Fruit fly (Drosophila melanogaster) whole organism, wandering third instar larva: ENCODE measurements around the gene fal.

Experiments
- Abd-B ChIP-seq: fragments of >200 bp; optimal IDR thresholded peaks from 2 replicates; lab custom pipeline; 2017; ENCODE audit warnings: missing biosample characterization, missing genetic modification characterization
- CG32264 ChIP-seq: fragments of 200-800 bp; sonication (Bioruptor generic); optimal IDR thresholded peaks from 2 replicates; lab custom pipeline; 2016; ENCODE audit warnings: missing biosample characterization, missing genetic modification characterization
- CG9705 ChIP-seq: fragments of 200-800 bp; sonication (Bioruptor generic); optimal IDR thresholded peaks from 2 replicates; lab custom pipeline; 2018; ENCODE audit warnings: missing biosample characterization, mild to moderate bottlenecking, missing genetic modification characterization
- CrebA ChIP-seq: fragments of 200-800 bp; sonication (Bioruptor generic); optimal IDR thresholded peaks from 2 replicates; lab custom pipeline; 2016; ENCODE audit warnings: missing biosample characterization, mild to moderate bottlenecking, missing genetic modification characterization, borderline replicate concordance
- Dfd ChIP-seq: fragments of >200 bp; optimal IDR thresholded peaks from 2 replicates; lab custom pipeline; 2017; ENCODE audit warnings: missing biosample characterization, missing genetic modification characterization
- Dif ChIP-seq: fragments of 200-275, 200-300 bp; sonication (Bioruptor generic); optimal IDR thresholded peaks from 2 replicates; lab custom pipeline; 2018; ENCODE audit warnings: missing biosample characterization, missing genetic modification characterization; ENCODE audit not compliant: partially characterized antibody
- GATAd ChIP-seq: sonication (Bioruptor generic); optimal IDR thresholded peaks from 2 replicates; lab custom pipeline; 2016; ENCODE audit warnings: missing biosample characterization, missing genetic modification characterization
- HLH106 ChIP-seq: fragments of 200-800 bp; optimal IDR thresholded peaks from 3 replicates; lab custom pipeline; 2019; ENCODE audit warnings: missing biosample characterization, mild to moderate bottlenecking, missing genetic modification characterization, moderate library complexity
- Hnf4 ChIP-seq: fragments of 200-800 bp; sonication (Bioruptor generic); optimal IDR thresholded peaks from 2 replicates; lab custom pipeline; 2016; ENCODE audit warnings: missing biosample characterization, mild to moderate bottlenecking, missing genetic modification characterization
- Hr78 ChIP-seq: fragments of >200 bp; optimal IDR thresholded peaks from 2 replicates; lab custom pipeline; 2017; ENCODE audit warnings: missing biosample characterization, missing genetic modification characterization
- Hr83 ChIP-seq: fragments of 200-300 bp; sonication (Bioruptor generic); optimal IDR thresholded peaks from 2 replicates; lab custom pipeline; 2016; ENCODE audit warnings: missing biosample characterization, mild to moderate bottlenecking, missing genetic modification characterization, moderate library complexity; ENCODE audit not compliant: poor library complexity, severe bottlenecking
- Jra ChIP-seq: sonication (Bioruptor generic); optimal IDR thresholded peaks from 2 replicates; lab custom pipeline; 2016; ENCODE audit warnings: missing biosample characterization, missing genetic modification characterization
- Myc ChIP-seq: fragments of >200 bp; optimal IDR thresholded peaks from 2 replicates; lab custom pipeline; 2017
- N ChIP-seq: fragments of >200 bp; optimal IDR thresholded peaks from 2 replicates; lab custom pipeline; 2018; ENCODE audit warnings: missing biosample characterization, missing external identifiers, missing genetic modification characterization
- OdsH ChIP-seq: fragments of 200-800 bp; sonication (Bioruptor generic); optimal IDR thresholded peaks from 2 replicates; lab custom pipeline; 2016; ENCODE audit warnings: missing biosample characterization, mild to moderate bottlenecking, missing genetic modification characterization
- Rel ChIP-seq, 2 experiments: fragments of 200-800 bp; sonication (Bioruptor generic) in 1 of 2; optimal IDR thresholded peaks; 2 replicates in 1 of 2; 3 replicates in 1 of 2; lab custom pipeline; 2016 to 2019; ENCODE audit warnings: mild to moderate bottlenecking in 2 of 2, missing biosample characterization in 2 of 2, missing genetic modification characterization in 2 of 2, moderate library complexity in 1 of 2
- Sp1 ChIP-seq: fragments of 200-800 bp; sonication (Bioruptor generic); optimal IDR thresholded peaks from 3 replicates; lab custom pipeline; 2019; ENCODE audit warnings: missing biosample characterization, mild to moderate bottlenecking, missing genetic modification characterization, moderate library complexity
- br ChIP-seq: fragments of 200-800 bp; sonication (Bioruptor generic); optimal IDR thresholded peaks from 2 replicates; lab custom pipeline; 2016; ENCODE audit warnings: missing biosample characterization, missing genetic modification characterization
- brk ChIP-seq: fragments of 200-800 bp; sonication (Bioruptor generic); optimal IDR thresholded peaks from 2 replicates; lab custom pipeline; 2016; ENCODE audit warnings: missing biosample characterization, mild to moderate bottlenecking, missing genetic modification characterization
- dl ChIP-seq, 2 experiments: fragments of 175-275, 200-275 bp in 1 of 2; fragments of 200-275 bp in 1 of 2; sonication (Bioruptor generic); optimal IDR thresholded peaks; lab custom pipeline; 2018; ENCODE audit warnings: mild to moderate bottlenecking in 2 of 2, missing biosample characterization in 2 of 2, missing genetic modification characterization in 2 of 2, moderate library complexity in 2 of 2; ENCODE audit not compliant: partially characterized antibody in 2 of 2, insufficient read depth in 1 of 2
- dmrt93B ChIP-seq: fragments of 200-800 bp; sonication (Bioruptor generic); optimal IDR thresholded peaks from 2 replicates; lab custom pipeline; 2018; ENCODE audit warnings: missing biosample characterization, mild to moderate bottlenecking, missing genetic modification characterization
- dsf ChIP-seq: sonication (Bioruptor generic); optimal IDR thresholded peaks from 2 replicates; lab custom pipeline; 2016; ENCODE audit warnings: missing biosample characterization, missing genetic modification characterization, borderline replicate concordance
- fru ChIP-seq: fragments of 200-800 bp; sonication (Bioruptor generic); optimal IDR thresholded peaks from 3 replicates; lab custom pipeline; 2016; ENCODE audit warnings: missing biosample characterization, mild to moderate bottlenecking, missing genetic modification characterization
- h ChIP-seq: fragments of 200-800 bp; sonication (Bioruptor generic); optimal IDR thresholded peaks from 3 replicates; lab custom pipeline; 2016; ENCODE audit warnings: missing biosample characterization, mild to moderate bottlenecking, missing genetic modification characterization
- lola ChIP-seq: fragments of >200 bp; optimal IDR thresholded peaks from 2 replicates; lab custom pipeline; 2017; ENCODE audit warnings: missing biosample characterization, missing genetic modification characterization
- pan ChIP-seq: fragments of >200 bp; optimal IDR thresholded peaks from 2 replicates; lab custom pipeline; 2017
- psq ChIP-seq: fragments of 200-800 bp; sonication (Bioruptor generic); optimal IDR thresholded peaks from 3 replicates; lab custom pipeline; 2017; ENCODE audit warnings: missing biosample characterization, mild to moderate bottlenecking, missing genetic modification characterization, moderate library complexity
- rgr ChIP-seq: fragments of 200-800 bp; sonication (Bioruptor generic); optimal IDR thresholded peaks from 3 replicates; lab custom pipeline; 2016; ENCODE audit warnings: missing biosample characterization, mild to moderate bottlenecking, missing genetic modification characterization
- sage ChIP-seq: fragments of 200-800 bp; sonication (Bioruptor generic); optimal IDR thresholded peaks from 2 replicates; lab custom pipeline; 2016; ENCODE audit warnings: missing biosample characterization, mild to moderate bottlenecking, missing genetic modification characterization
- sv ChIP-seq: fragments of 200-800 bp; sonication (Bioruptor generic); optimal IDR thresholded peaks from 3 replicates; lab custom pipeline; 2016; ENCODE audit warnings: missing biosample characterization, missing genetic modification characterization
- tai ChIP-seq: sonication (Bioruptor generic); optimal IDR thresholded peaks from 2 replicates; lab custom pipeline; 2016; ENCODE audit warnings: missing biosample characterization, missing genetic modification characterization
- usp ChIP-seq: fragments of >200 bp; optimal IDR thresholded peaks from 2 replicates; lab custom pipeline; 2017; ENCODE audit warnings: missing biosample characterization, missing genetic modification characterization
- woc ChIP-seq: sonication (Bioruptor generic); optimal IDR thresholded peaks from 2 replicates; lab custom pipeline; 2016; ENCODE audit warnings: missing biosample characterization, mild to moderate bottlenecking, missing genetic modification characterization

fal gene

DNA sequence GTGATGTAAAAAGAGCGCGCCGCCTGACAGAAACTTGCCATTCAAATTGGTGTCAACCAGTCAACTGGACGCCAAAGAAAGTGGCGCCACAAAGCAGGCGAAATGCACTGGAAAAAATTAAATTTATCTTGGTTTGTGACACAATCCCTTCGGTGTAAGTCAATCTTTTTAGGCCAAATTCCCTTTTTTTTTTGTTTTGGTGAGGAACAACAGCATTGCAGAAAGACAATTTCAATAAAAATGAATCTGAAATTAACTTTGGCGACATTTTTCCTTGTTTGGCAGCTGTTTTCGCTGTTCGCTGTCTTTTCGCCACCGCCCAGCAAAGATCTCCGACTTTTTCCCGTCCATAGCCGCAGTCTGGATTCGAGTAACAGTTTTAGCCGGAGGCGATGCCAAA is 35.1 kb downstream of the fal start:
- TF ChIP-seq dsf (GFP tag; lab: Kevin White, UChicago): no peak
- TF ChIP-seq OdsH (GFP tag; lab: Kevin White, UChicago): no peak
- TF ChIP-seq Jra: no peak
- TF ChIP-seq brk: no peak
- TF ChIP-seq psq (GFP tag; lab: Kevin White, UChicago): no peak
- TF ChIP-seq sage (GFP tag; lab: Kevin White, UChicago): no peak
- no peak for TF ChIP-seq Abd-B (GFP tag; lab: Kevin White, UChicago)

DNA sequence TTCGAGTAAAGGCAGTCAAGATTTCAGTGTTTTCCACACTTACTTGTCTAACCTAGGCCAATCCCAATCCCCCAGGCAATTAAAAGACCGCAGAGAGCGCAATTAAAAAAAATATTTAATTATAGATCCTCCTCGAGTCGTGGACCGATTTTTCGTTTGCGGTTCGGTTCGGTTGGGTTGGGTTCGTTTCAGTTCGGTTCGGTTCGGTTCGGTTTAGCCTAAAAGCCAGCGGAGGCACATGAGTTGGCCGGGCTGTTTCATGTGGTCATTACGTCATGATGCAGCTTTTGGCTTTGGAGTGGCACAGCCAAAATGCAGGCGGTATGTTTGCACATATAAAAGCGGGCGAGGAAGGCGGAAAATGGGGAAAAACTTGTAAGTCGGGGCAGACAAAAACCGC is 37.4 kb downstream of the fal start:
- TF ChIP-seq br (no peak), Rel (GFP tag; optimal IDR thresholded peaks at IDR 0.05; lab: Kevin White, UChicago) (no peak), Rel (tag; optimal IDR thresholded peaks at IDR 0.05; lab: Kevin White, UChicago) (no peak), lola (GFP tag; lab: Kevin White, UChicago) (no peak), dmrt93B (GFP tag; lab: Kevin White, UChicago) (no peak), CG32264 (GFP tag; lab: Kevin White, UChicago) (no peak), Hr83 (GFP tag; lab: Kevin White, UChicago) (no peak), fru (GFP tag; lab: Kevin White, UChicago) (no peak)

DNA sequence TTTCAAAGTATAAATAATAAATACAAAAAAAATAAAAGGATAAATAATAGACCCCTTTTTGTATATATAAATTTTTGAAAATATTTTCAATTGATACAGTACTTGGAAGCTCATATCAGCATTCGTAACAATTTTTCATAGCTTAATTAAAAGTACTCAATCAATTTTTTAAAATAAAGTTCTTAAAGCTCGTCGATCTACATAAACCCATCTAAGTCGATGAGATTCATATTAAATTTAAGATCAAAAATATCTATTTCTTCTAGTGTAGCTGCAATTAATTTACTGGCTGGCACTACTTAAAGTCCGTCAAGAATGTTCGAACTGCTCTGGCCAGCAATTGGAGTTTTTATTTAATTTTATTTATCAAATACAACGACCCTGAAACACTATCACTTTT is 42.3 kb downstream of the fal start:
- TF ChIP-seq br (no peak), Hr78 (GFP tag; lab: Kevin White, UChicago) (no peak), dsf (GFP tag; lab: Kevin White, UChicago) (no peak), GATAd (GFP tag; lab: Kevin White, UChicago) (no peak), Hr83 (GFP tag; lab: Kevin White, UChicago) (no peak), rgr (no peak), Dif (GFP tag; lab: Kevin White, UChicago) (no peak), CG32264 (GFP tag; lab: Kevin White, UChicago) (no peak), OdsH (GFP tag; lab: Kevin White, UChicago) (no peak), Myc (lab: Kevin White, UChicago) (no peak), fru (GFP tag; lab: Kevin White, UChicago) (no peak), tai (GFP tag; lab: Kevin White, UChicago) (no peak), sage (GFP tag; lab: Kevin White, UChicago) (no peak), brk (no peak), HLH106 (tag; lab: Kevin White, UChicago) (no peak), N (no peak)

DNA sequence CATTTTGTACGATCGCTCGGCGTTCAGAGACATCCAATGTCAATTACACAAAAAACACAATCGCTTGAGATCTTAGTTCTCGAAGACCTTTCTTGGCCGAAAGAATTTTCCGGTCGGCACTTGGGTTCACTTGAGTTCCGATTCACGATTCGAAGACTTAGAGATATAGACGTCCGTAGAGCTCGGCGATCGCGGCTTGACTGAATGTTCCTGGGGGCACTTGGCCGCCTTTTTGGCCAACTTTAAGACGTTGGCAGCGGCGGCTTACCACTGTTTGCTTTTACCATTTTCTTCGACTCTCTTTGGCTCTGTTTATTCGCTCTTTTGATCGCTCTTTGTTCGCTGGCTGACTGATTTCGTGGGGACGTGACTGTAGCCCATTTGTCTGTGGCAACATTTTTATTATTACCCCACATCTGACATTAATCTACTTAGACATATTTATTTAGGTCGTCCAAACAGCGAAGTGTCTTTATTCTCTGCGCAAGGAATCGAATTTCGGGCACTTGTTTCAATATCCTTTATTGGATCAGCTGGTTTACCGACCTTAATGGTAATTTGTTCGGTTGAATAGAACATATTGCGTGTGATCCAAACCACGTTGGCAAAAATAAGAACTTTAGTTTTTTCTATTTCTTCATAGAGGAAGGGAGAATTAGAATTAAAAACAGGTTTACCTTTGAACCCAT is 43.2 kb downstream of the fal start, which contains the start of gene pip:
pip (minus strand) TSS at position 212 of the 689 bp plus-strand sequence.
- TF ChIP-seq CG32264 (GFP tag; lab: Kevin White, UChicago) (no peak), sage (GFP tag; lab: Kevin White, UChicago) (no peak), OdsH (GFP tag; lab: Kevin White, UChicago) (no peak), sv (GFP tag; lab: Kevin White, UChicago) (no peak), Dif (GFP tag; lab: Kevin White, UChicago) (peak; percentile 12), Hnf4 (no peak), Rel (GFP tag; optimal IDR thresholded peaks at IDR 0.05; lab: Kevin White, UChicago) (no peak), Rel (tag; optimal IDR thresholded peaks at IDR 0.05; lab: Kevin White, UChicago) (no peak), Hr83 (GFP tag; lab: Kevin White, UChicago) (peak; percentile 34), N (no peak)

DNA sequence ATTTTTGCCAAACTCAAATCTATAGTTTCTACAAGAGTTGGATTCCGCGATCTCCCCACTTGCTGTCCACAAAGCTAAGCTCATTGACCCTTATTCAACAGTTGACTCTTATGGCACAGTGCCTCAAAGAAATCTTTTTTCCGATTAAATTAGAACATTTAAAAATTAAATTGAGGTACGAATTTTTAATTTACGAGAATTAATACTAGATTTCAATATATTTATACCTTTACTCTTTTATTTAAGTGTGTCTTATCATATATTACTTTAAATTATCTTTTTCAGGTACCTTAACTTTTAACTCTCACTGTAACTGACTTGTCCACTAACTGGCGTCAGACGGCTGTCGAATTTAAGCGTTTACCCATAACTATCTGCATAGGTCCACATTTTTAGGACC is 43.9 kb downstream of the fal start:
- TF ChIP-seq CG9705 (GFP tag; lab: Kevin White, UChicago) (no peak), dl (GFP tag; optimal IDR thresholded peaks at IDR 0.05; lab: Kevin White, UChicago; ENCODE audit: insufficient read depth in 1 of 2, partially characterized antibody in 2 of 2) (no peak), h (no peak), usp (no peak), lola (GFP tag; lab: Kevin White, UChicago) (no peak), HLH106 (tag; lab: Kevin White, UChicago) (no peak), psq (GFP tag; lab: Kevin White, UChicago) (no peak), OdsH (GFP tag; lab: Kevin White, UChicago) (no peak), Myc (lab: Kevin White, UChicago) (no peak), Jra (no peak), Sp1 (GFP tag; lab: Kevin White, UChicago) (no peak), fru (GFP tag; lab: Kevin White, UChicago) (no peak), sage (GFP tag; lab: Kevin White, UChicago) (no peak), Dfd (GFP tag; lab: Kevin White, UChicago) (no peak), CrebA (GFP tag; lab: Kevin White, UChicago) (no peak), woc (GFP tag; lab: Kevin White, UChicago) (no peak), pan (no peak)
